Worm (Caenorhabditis elegans) whole organism, early embryonic: ENCODE results near the gene arid-1.

Experiments used
- B0310.2 ChIP-seq: sonication (generic microtip); optimal IDR thresholded peaks from 2 replicates; lab custom pipeline; 2016; ENCODE audit warnings: mild to moderate bottlenecking, missing genetic modification characterization, missing compliant biosample characterization
- F13C5.2 ChIP-seq: sonication (generic microtip); optimal IDR thresholded peaks from 2 replicates; lab custom pipeline; 2017; ENCODE audit warnings: mild to moderate bottlenecking, missing genetic modification characterization, inconsistent platforms, missing compliant biosample characterization
- aly-1 ChIP-seq: sonication (generic microtip); optimal IDR thresholded peaks from 2 replicates; lab custom pipeline; 2016; ENCODE audit warnings: missing genetic modification characterization, missing compliant biosample characterization
- ama-1 ChIP-seq: fragments of 150-350 bp; optimal IDR thresholded peaks from 2 replicates; lab custom pipeline; 2014
- ceh-13 ChIP-seq: fragments of 200-800 bp; sonication (Bioruptor generic); optimal IDR thresholded peaks from 2 replicates; lab custom pipeline; 2018; ENCODE audit warnings: mild to moderate bottlenecking, missing genetic modification characterization, missing compliant biosample characterization
- ceh-36 ChIP-seq: sonication (generic microtip); optimal IDR thresholded peaks from 2 replicates; lab custom pipeline; 2016; ENCODE audit warnings: missing genetic modification characterization, inconsistent platforms, missing compliant biosample characterization
- ets-7 ChIP-seq: sonication (generic microtip); optimal IDR thresholded peaks from 2 replicates; lab custom pipeline; 2016; ENCODE audit warnings: missing genotype, missing genetic modification characterization, missing compliant biosample characterization
- flt-1 ChIP-seq: fragments of 200-800 bp; sonication (Bioruptor generic); IDR thresholded peaks from 2 replicates; pipeline ENCODE4 v1.3.6; 2022; ENCODE audit warnings: missing genetic modification characterization, missing compliant biosample characterization
- hmbx-1 ChIP-seq: sonication (generic microtip); optimal IDR thresholded peaks from 2 replicates; lab custom pipeline; 2016; ENCODE audit warnings: mild to moderate bottlenecking, missing genetic modification characterization, missing compliant biosample characterization
- hmg-4 ChIP-seq: fragments of 200-800 bp; sonication (Bioruptor generic); optimal IDR thresholded peaks from 2 replicates; lab custom pipeline; 2018; ENCODE audit warnings: mild to moderate bottlenecking, missing genetic modification characterization, missing compliant biosample characterization
- hnd-1 ChIP-seq: sonication (generic microtip); optimal IDR thresholded peaks from 2 replicates; lab custom pipeline; 2016; ENCODE audit warnings: missing genetic modification characterization, missing compliant biosample characterization
- pes-1 ChIP-seq: fragments of 200-800 bp; sonication (Bioruptor generic); IDR thresholded peaks from 2 replicates; pipeline ENCODE4 v1.3.6; 2022; ENCODE audit warnings: missing genetic modification reagents, missing genetic modification characterization, missing compliant biosample characterization
- scrt-1 ChIP-seq: fragments of 200-800 bp; sonication (Bioruptor generic); IDR thresholded peaks from 2 replicates; pipeline ENCODE4 v1.3.6; 2022; ENCODE audit warnings: missing genetic modification characterization, missing compliant biosample characterization
- sea-1 ChIP-seq: fragments of 200-800 bp; sonication (Bioruptor generic); conservative IDR thresholded peaks from 2 replicates; pipeline ENCODE4 v1.3.6; 2022; ENCODE audit warnings: missing genetic modification characterization, missing compliant biosample characterization
- tbx-11 ChIP-seq: fragments of 200-800 bp; sonication (Bioruptor generic); IDR thresholded peaks from 2 replicates; pipeline ENCODE4 v1.3.6; 2022; ENCODE audit warnings: missing genetic modification characterization, missing compliant biosample characterization
- tbx-37 ChIP-seq: fragments of 200-800 bp; sonication (Bioruptor generic); conservative IDR thresholded peaks from 2 replicates; pipeline ENCODE4 v1.3.6; 2022; ENCODE audit warnings: missing genetic modification reagents, missing genetic modification characterization, missing compliant biosample characterization
- tra-4 ChIP-seq: sonication (generic microtip); optimal IDR thresholded peaks from 2 replicates; lab custom pipeline; 2017; ENCODE audit warnings: missing genetic modification characterization, missing compliant biosample characterization

arid-1 gene

ce11 chrV:185694-186217 is at the start of gene arid-1:
Gene arid-1 (plus strand): TSS chrV:186167.
- TF ChIP-seq ceh-13 (GFP tag; lab: Kevin White, UChicago) (no peak), F13C5.2 (tag; lab: Kevin White, UChicago) (peak; percentile 17)

- no peak for TF ChIP-seq flt-1 (GFP tag; lab: Robert Waterston, UW)
Measured at ce11 chrV:137667-138066, 48.3 kb upstream of the arid-1 start.

DNA sequence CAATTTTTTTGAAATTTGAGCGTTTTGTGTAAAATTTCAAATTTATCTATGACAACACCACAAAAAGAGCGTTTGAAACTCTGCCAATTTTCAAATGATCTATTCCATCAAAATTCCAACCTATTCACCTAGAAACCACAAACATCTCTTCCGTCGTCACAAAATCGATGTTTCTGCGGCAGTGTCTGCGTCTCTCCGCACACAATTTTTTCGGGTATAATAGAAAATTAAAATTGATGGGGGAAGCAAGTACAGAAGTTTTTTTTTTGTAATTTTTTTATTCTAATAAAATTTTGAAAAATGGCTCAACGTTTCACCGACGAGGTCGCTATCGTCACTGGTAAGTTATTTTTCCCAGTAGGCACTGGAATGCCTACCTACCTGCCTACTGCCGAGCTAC is 47.4 kb upstream of the arid-1 start, which contains the start of gene W03F9.9:
TSS of gene W03F9.9 (plus strand) at position 301 of the 400 bp plus-strand sequence.
- TF ChIP-seq ceh-36 (tag; lab: Kevin White, UChicago): no peak
- TF ChIP-seq hmbx-1 (tag; lab: Kevin White, UChicago): no peak
- TF ChIP-seq scrt-1 (GFP tag; lab: Robert Waterston, UW): no peak
- no peak for TF ChIP-seq ceh-13 (GFP tag; lab: Kevin White, UChicago)
- TF ChIP-seq sea-1: no peak
- no peak for TF ChIP-seq flt-1 (GFP tag; lab: Robert Waterston, UW)
- no peak for TF ChIP-seq tbx-11 (GFP tag; lab: Robert Waterston, UW)
- no peak for TF ChIP-seq hmg-4 (GFP tag; lab: Kevin White, UChicago)
- no peak for TF ChIP-seq B0310.2 (tag; lab: Kevin White, UChicago)
- TF ChIP-seq ets-7 (tag; lab: Kevin White, UChicago): no peak
- no peak for TF ChIP-seq aly-1 (tag; lab: Kevin White, UChicago)
- no peak for TF ChIP-seq hnd-1 (tag; lab: Kevin White, UChicago)
- TF ChIP-seq tbx-37 (GFP tag; lab: Robert Waterston, UW): no peak
- TF ChIP-seq pes-1 (GFP tag; lab: Robert Waterston, UW): no peak
- TF ChIP-seq F13C5.2 (tag; lab: Kevin White, UChicago): no peak

DNA sequence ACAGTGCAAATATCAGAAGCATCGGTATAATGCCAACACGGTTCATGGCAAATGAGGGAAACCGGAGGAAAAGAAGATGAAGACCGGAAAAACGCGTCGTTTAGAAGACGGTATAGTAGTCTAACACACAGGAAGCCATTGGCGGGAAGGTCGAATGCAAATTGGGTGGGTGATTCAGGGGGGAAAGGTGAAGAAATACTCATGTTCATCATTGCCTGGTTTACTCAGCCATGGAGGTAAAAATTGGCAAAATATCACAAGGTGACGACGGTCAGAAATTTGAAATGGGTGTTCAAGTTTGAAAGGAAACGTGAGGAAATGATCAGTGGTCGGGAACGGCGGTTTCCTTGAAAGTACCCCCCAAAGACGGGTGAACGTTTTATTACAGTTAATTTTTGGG is 44.7 kb upstream of the arid-1 start, which contains the start of gene W03F9.11:
TSS of gene W03F9.11 (minus strand) at position 101 of the 400 bp plus-strand sequence.
- TF ChIP-seq tbx-37 (GFP tag; lab: Robert Waterston, UW): no peak
- no peak for TF ChIP-seq scrt-1 (GFP tag; lab: Robert Waterston, UW)
- no peak for TF ChIP-seq hnd-1 (tag; lab: Kevin White, UChicago)
- no peak for TF ChIP-seq ceh-13 (GFP tag; lab: Kevin White, UChicago)
- no peak for TF ChIP-seq B0310.2 (tag; lab: Kevin White, UChicago)
- TF ChIP-seq flt-1 (GFP tag; lab: Robert Waterston, UW): no peak
- no peak for TF ChIP-seq F13C5.2 (tag; lab: Kevin White, UChicago)
- TF ChIP-seq hmg-4 (GFP tag; lab: Kevin White, UChicago): no peak
- no peak for TF ChIP-seq pes-1 (GFP tag; lab: Robert Waterston, UW)
- no peak for TF ChIP-seq sea-1
- TF ChIP-seq ets-7 (tag; lab: Kevin White, UChicago): no peak
- TF ChIP-seq tra-4 (tag; lab: Kevin White, UChicago): no peak
- TF ChIP-seq tbx-11 (GFP tag; lab: Robert Waterston, UW): no peak
- TF ChIP-seq ama-1 (lab: Kevin White, UChicago): no peak

DNA sequence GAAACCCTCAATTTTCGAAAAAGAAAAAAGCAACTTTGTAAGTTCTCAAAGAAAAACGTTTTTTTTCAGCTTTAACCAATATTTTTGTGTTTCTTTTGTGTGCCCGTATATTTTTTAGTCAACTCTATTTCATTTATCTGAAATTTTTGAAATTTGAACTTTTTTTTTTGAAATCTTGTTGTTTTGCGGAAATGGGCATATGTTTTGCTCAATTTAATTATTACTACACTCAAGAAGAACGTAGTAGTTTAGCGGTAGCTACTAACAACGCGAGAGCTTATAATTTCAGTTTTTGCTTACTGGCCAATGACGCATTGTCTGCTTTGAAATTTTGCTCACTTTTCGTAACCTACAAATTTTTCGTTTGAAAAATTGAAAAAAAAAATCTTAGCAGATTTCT is 41.2 kb upstream of the arid-1 start, which contains the start of gene srh-82:
TSS of gene srh-82 (plus strand) at position 301 of the 400 bp plus-strand sequence.
- TF ChIP-seq ets-7 (tag; lab: Kevin White, UChicago) (no peak), flt-1 (GFP tag; lab: Robert Waterston, UW) (no peak), tra-4 (tag; lab: Kevin White, UChicago) (no peak), ama-1 (lab: Kevin White, UChicago) (no peak), aly-1 (tag; lab: Kevin White, UChicago) (no peak), scrt-1 (GFP tag; lab: Robert Waterston, UW) (no peak), tbx-11 (GFP tag; lab: Robert Waterston, UW) (no peak), hmbx-1 (tag; lab: Kevin White, UChicago) (no peak), ceh-13 (GFP tag; lab: Kevin White, UChicago) (no peak), B0310.2 (tag; lab: Kevin White, UChicago) (no peak), sea-1 (no peak), F13C5.2 (tag; lab: Kevin White, UChicago) (no peak), hmg-4 (GFP tag; lab: Kevin White, UChicago) (no peak)

DNA sequence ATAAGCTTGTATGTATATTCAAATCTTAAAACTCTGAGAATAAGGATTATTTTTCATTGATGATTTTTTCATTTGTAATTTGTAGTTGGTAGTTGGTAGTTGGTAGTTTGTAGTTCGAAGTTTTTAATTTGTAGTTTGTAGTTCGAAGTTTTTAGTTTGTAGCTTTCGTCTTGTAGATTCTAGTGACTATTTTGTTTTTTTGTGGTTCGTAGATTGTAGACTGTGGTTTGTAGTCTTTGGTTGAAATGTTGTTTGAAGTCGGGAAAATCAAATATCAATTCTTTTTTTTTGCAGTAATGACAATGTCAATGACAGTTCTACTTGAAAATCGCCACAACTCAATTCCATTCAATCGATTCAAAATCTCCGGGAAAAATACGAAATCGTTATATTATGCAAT is 40.3 kb upstream of the arid-1 start:
- TF ChIP-seq sea-1: no peak
- TF ChIP-seq pes-1 (GFP tag; lab: Robert Waterston, UW): no peak
- no peak for TF ChIP-seq tra-4 (tag; lab: Kevin White, UChicago)
- TF ChIP-seq aly-1 (tag; lab: Kevin White, UChicago): no peak
- no peak for TF ChIP-seq B0310.2 (tag; lab: Kevin White, UChicago)
- no peak for TF ChIP-seq scrt-1 (GFP tag; lab: Robert Waterston, UW)
- no peak for TF ChIP-seq ets-7 (tag; lab: Kevin White, UChicago)
- TF ChIP-seq hmbx-1 (tag; lab: Kevin White, UChicago): no peak
- TF ChIP-seq ceh-13 (GFP tag; lab: Kevin White, UChicago): no peak
- TF ChIP-seq F13C5.2 (tag; lab: Kevin White, UChicago): no peak
- TF ChIP-seq hnd-1 (tag; lab: Kevin White, UChicago): no peak

- no peak for TF ChIP-seq aly-1 (tag; lab: Kevin White, UChicago)
- TF ChIP-seq ama-1 (lab: Kevin White, UChicago): no peak
- no peak for TF ChIP-seq F13C5.2 (tag; lab: Kevin White, UChicago)
- TF ChIP-seq scrt-1 (GFP tag; lab: Robert Waterston, UW): no peak
- TF ChIP-seq ceh-36 (tag; lab: Kevin White, UChicago): no peak
Measured at ce11 chrV:150059-150458, 35.9 kb upstream of the arid-1 start.
